Fruit fly (Drosophila melanogaster) whole organism, embryonic: ENCODE measurements around the gene Rab30.
A peak's percentile ranks its signal among the peaks of the same experiment; 100 is the strongest.

Experiments
- Asciz ChIP-seq: fragments of 200-800 bp; sonication (Bioruptor generic); optimal IDR thresholded peaks from 2 replicates; lab custom pipeline; 2017; ENCODE audit warnings: missing biosample characterization, mild to moderate bottlenecking, missing genetic modification characterization, missing genetic modification reagents
- C15 ChIP-seq: fragments of 200-800 bp; sonication (Bioruptor generic); IDR thresholded peaks from 3 replicates; pipeline ENCODE4 v1.3.6; 2022; ENCODE audit warnings: missing biosample characterization, missing genetic modification characterization
- CG11398 ChIP-seq: fragments of 200-800 bp; sonication (Bioruptor generic); optimal IDR thresholded peaks from 2 replicates; lab custom pipeline; 2016; ENCODE audit warnings: missing biosample characterization, missing genetic modification characterization
- CG11695 ChIP-seq: fragments of 200-800 bp; sonication (Bioruptor generic); IDR thresholded peaks from 3 replicates; pipeline ENCODE4 v1.3.6; 2022; ENCODE audit warnings: missing biosample characterization, missing genetic modification characterization
- CG11696 ChIP-seq: fragments of 200-800 bp; sonication (Bioruptor generic); IDR thresholded peaks from 2 replicates; pipeline ENCODE4 v1.3.6; 2022; ENCODE audit warnings: missing biosample characterization, missing genetic modification characterization
- CG12769 ChIP-seq: fragments of 200-800 bp; sonication (Bioruptor generic); optimal IDR thresholded peaks from 2 replicates; lab custom pipeline; 2019; ENCODE audit warnings: missing biosample characterization, mild to moderate bottlenecking, missing genetic modification characterization, moderate library complexity
- CG13775 ChIP-seq: fragments of 200-800 bp; sonication (Bioruptor generic); optimal IDR thresholded peaks from 3 replicates; lab custom pipeline; 2017; ENCODE audit warnings: missing biosample characterization, mild to moderate bottlenecking, missing genetic modification characterization
- CG14965 ChIP-seq: fragments of 200-800 bp; sonication (Bioruptor generic); optimal IDR thresholded peaks from 2 replicates; lab custom pipeline; 2016; ENCODE audit warnings: missing biosample characterization, missing genetic modification characterization, borderline replicate concordance
- CG1529 ChIP-seq: fragments of 200-800 bp; sonication (Bioruptor generic); optimal IDR thresholded peaks from 3 replicates; lab custom pipeline; 2018; ENCODE audit warnings: missing biosample characterization, missing genetic modification characterization
- CG16813 ChIP-seq: fragments of 200-800 bp; sonication (Bioruptor generic); IDR thresholded peaks from 3 replicates; pipeline ENCODE4 v1.3.6; 2022; ENCODE audit warnings: missing biosample characterization, missing genetic modification characterization; ENCODE audit not compliant: partially characterized antibody
- CG16815 ChIP-seq: fragments of 200-800 bp; sonication (Bioruptor generic); optimal IDR thresholded peaks from 3 replicates; lab custom pipeline; 2017; ENCODE audit warnings: missing biosample characterization, mild to moderate bottlenecking, missing genetic modification characterization
- CG1832 ChIP-seq: fragments of 200-800 bp; sonication (Bioruptor generic); optimal IDR thresholded peaks from 2 replicates; lab custom pipeline; 2017; ENCODE audit warnings: missing biosample characterization, mild to moderate bottlenecking, missing genetic modification characterization, inconsistent platforms
- CG18476 ChIP-seq: fragments of 200-800 bp; sonication (Bioruptor generic); optimal IDR thresholded peaks from 2 replicates; lab custom pipeline; 2016; ENCODE audit warnings: missing biosample characterization, mild to moderate bottlenecking, missing genetic modification characterization
- CG2116 ChIP-seq: fragments of 200-800 bp; sonication (Bioruptor generic); optimal IDR thresholded peaks from 3 replicates; lab custom pipeline; 2018; ENCODE audit warnings: missing biosample characterization, mild to moderate bottlenecking, missing genetic modification characterization
- CG4730 ChIP-seq: fragments of 200-800 bp; sonication (Bioruptor generic); IDR thresholded peaks from 2 replicates; pipeline ENCODE4 v1.3.6; 2022; ENCODE audit warnings: missing biosample characterization, missing genetic modification characterization
- CG6175 ChIP-seq: fragments of 200-800 bp; sonication (Bioruptor generic); IDR thresholded peaks from 3 replicates; pipeline ENCODE4 v1.3.6; 2022; ENCODE audit warnings: missing biosample characterization, missing genetic modification characterization
- CG6654 ChIP-seq: fragments of 200-800 bp; sonication (Bioruptor generic); optimal IDR thresholded peaks from 2 replicates; lab custom pipeline; 2017; ENCODE audit warnings: missing biosample characterization, mild to moderate bottlenecking, missing genetic modification characterization
- CG6683 ChIP-seq: fragments of 200-800 bp; sonication (Bioruptor generic); optimal IDR thresholded peaks from 2 replicates; lab custom pipeline; 2017; ENCODE audit warnings: missing biosample characterization, mild to moderate bottlenecking, missing genetic modification characterization, missing genetic modification reagents
- CG7372 ChIP-seq: fragments of 200-800 bp; sonication (Bioruptor generic); IDR thresholded peaks from 2 replicates; pipeline ENCODE4 v1.3.6; 2022; ENCODE audit warnings: missing biosample characterization, missing genetic modification characterization
- CG8924 ChIP-seq: fragments of 200-800 bp; optimal IDR thresholded peaks from 3 replicates; lab custom pipeline; 2019; ENCODE audit warnings: missing biosample characterization, mild to moderate bottlenecking, missing genetic modification characterization, moderate library complexity
- CG9876 ChIP-seq: fragments of 200-800 bp; sonication (Bioruptor generic); optimal IDR thresholded peaks from 2 replicates; lab custom pipeline; 2016; ENCODE audit warnings: missing biosample characterization, missing genetic modification characterization
- CoRest ChIP-seq: fragments of 200-800 bp; sonication (Bioruptor generic); optimal IDR thresholded peaks from 3 replicates; lab custom pipeline; 2018; ENCODE audit warnings: missing biosample characterization, mild to moderate bottlenecking, missing genetic modification characterization, moderate library complexity
- Dad ChIP-seq: fragments of 200-800 bp; sonication (Bioruptor generic); optimal IDR thresholded peaks from 3 replicates; lab custom pipeline; 2016; ENCODE audit warnings: missing biosample characterization, missing genetic modification characterization
- E2f1 ChIP-seq: fragments of 200-800 bp; sonication (Bioruptor generic); IDR thresholded peaks from 2 replicates; pipeline ENCODE4 v1.3.6; 2022; ENCODE audit warnings: missing biosample characterization, missing genetic modification characterization
- Elba2 ChIP-seq: fragments of 200-800 bp; sonication (Bioruptor generic); optimal IDR thresholded peaks from 3 replicates; lab custom pipeline; 2016; ENCODE audit warnings: missing biosample characterization, missing genetic modification characterization
- Gug ChIP-seq: fragments of 200-800 bp; sonication (Bioruptor generic); IDR thresholded peaks from 4 replicates; pipeline ENCODE4 v1.3.6; 2022; ENCODE audit warnings: missing biosample characterization, missing genetic modification characterization
- Hmr ChIP-seq: fragments of 200-800 bp; sonication (Bioruptor generic); optimal IDR thresholded peaks from 3 replicates; lab custom pipeline; 2017; ENCODE audit warnings: mild to moderate bottlenecking, missing biosample characterization, missing genetic modification reagents, missing genetic modification characterization
- Meics ChIP-seq: fragments of 200-800 bp; sonication (Bioruptor generic); optimal IDR thresholded peaks from 2 replicates; lab custom pipeline; 2017; ENCODE audit warnings: missing biosample characterization, mild to moderate bottlenecking, missing genetic modification characterization
- Nf-YB ChIP-seq: fragments of 200-800 bp; sonication (Bioruptor generic); optimal IDR thresholded peaks from 3 replicates; lab custom pipeline; 2019; ENCODE audit warnings: missing biosample characterization, mild to moderate bottlenecking, missing genetic modification characterization, moderate library complexity
- Poxn ChIP-seq: fragments of 200-800 bp; sonication (Bioruptor generic); IDR thresholded peaks from 2 replicates; pipeline ENCODE4 v1.3.6; 2022; ENCODE audit warnings: missing biosample characterization, missing genetic modification characterization
- Rfx ChIP-seq: fragments of 200-800 bp; sonication (Bioruptor generic); IDR thresholded peaks from 2 replicates; pipeline ENCODE4 v1.3.6; 2022; ENCODE audit warnings: missing biosample characterization, missing genetic modification characterization
- Side ChIP-seq: fragments of 200-800 bp; sonication (Bioruptor generic); optimal IDR thresholded peaks from 2 replicates; lab custom pipeline; 2016; ENCODE audit warnings: missing biosample characterization, missing genetic modification characterization
- Sry-β ChIP-seq: fragments of 200-800 bp; sonication (Bioruptor generic); optimal IDR thresholded peaks from 2 replicates; lab custom pipeline; 2018; ENCODE audit warnings: missing biosample characterization, mild to moderate bottlenecking, missing genetic modification characterization, moderate library complexity
- TFAM ChIP-seq: fragments of 200-800 bp; sonication (Bioruptor generic); optimal IDR thresholded peaks from 2 replicates; lab custom pipeline; 2017; ENCODE audit warnings: missing biosample characterization, missing genetic modification characterization, inconsistent platforms
- aop ChIP-seq: fragments of 200-800 bp; sonication (Bioruptor generic); IDR thresholded peaks from 2 replicates; pipeline ENCODE4 v1.3.6; 2022; ENCODE audit warnings: missing biosample characterization, missing genetic modification characterization
- bigmax ChIP-seq: fragments of 200-800 bp; sonication (Bioruptor generic); optimal IDR thresholded peaks from 2 replicates; lab custom pipeline; 2018; ENCODE audit warnings: missing biosample characterization, mild to moderate bottlenecking, missing genetic modification characterization
- danr ChIP-seq: fragments of 200-800 bp; sonication (Bioruptor generic); IDR thresholded peaks from 2 replicates; pipeline ENCODE4 v1.3.6; 2022; ENCODE audit warnings: missing biosample characterization, missing genetic modification characterization
- eyg ChIP-seq: fragments of 200-800 bp; sonication (Bioruptor generic); optimal IDR thresholded peaks from 3 replicates; lab custom pipeline; 2016; ENCODE audit warnings: missing biosample characterization, missing genetic modification characterization
- gcm ChIP-seq: fragments of 200-800 bp; sonication (Bioruptor generic); optimal IDR thresholded peaks from 2 replicates; lab custom pipeline; 2019; ENCODE audit warnings: missing biosample characterization, mild to moderate bottlenecking, missing genetic modification characterization, moderate library complexity
- gcm2 ChIP-seq: fragments of 200-800 bp; sonication (Bioruptor generic); optimal IDR thresholded peaks from 2 replicates; lab custom pipeline; 2016; ENCODE audit warnings: missing biosample characterization, missing genetic modification characterization
- hkb ChIP-seq, 2 experiments: fragments of 200-800 bp in 1 of 2; fragments of >200 bp in 1 of 2; sonication (Bioruptor generic) in 1 of 2; IDR thresholded peaks in 1 of 2; optimal IDR thresholded peaks in 1 of 2; 2 replicates each; pipeline versions ENCODE4 v1.3.6 to Lab custom; 2017 to 2022; ENCODE audit warnings: missing biosample characterization in 1 of 2, missing genetic modification characterization in 1 of 2
- lbe ChIP-seq: fragments of 200-800 bp; sonication (Bioruptor generic); optimal IDR thresholded peaks from 2 replicates; lab custom pipeline; 2016; ENCODE audit warnings: missing biosample characterization, mild to moderate bottlenecking, missing genetic modification characterization
- nau ChIP-seq: fragments of 200-800 bp; sonication (Bioruptor generic); optimal IDR thresholded peaks from 3 replicates; lab custom pipeline; 2017; ENCODE audit warnings: missing biosample characterization, mild to moderate bottlenecking, missing genetic modification characterization, missing genetic modification reagents
- phol ChIP-seq: fragments of 200-800 bp; sonication (Bioruptor generic); optimal IDR thresholded peaks from 3 replicates; lab custom pipeline; 2018; ENCODE audit warnings: missing biosample characterization, mild to moderate bottlenecking, missing genetic modification characterization, moderate library complexity
- pita ChIP-seq: fragments of 200-800 bp; sonication (Bioruptor generic); optimal IDR thresholded peaks from 2 replicates; lab custom pipeline; 2017; ENCODE audit warnings: missing biosample characterization, mild to moderate bottlenecking, missing genetic modification characterization
- pum ChIP-seq: fragments of 200-800 bp; sonication (Bioruptor generic); optimal IDR thresholded peaks from 2 replicates; lab custom pipeline; 2016; ENCODE audit warnings: missing biosample characterization, missing genetic modification characterization
- ranshi ChIP-seq: fragments of 200-800 bp; sonication (Bioruptor generic); IDR thresholded peaks from 2 replicates; pipeline ENCODE4 v1.3.6; 2022; ENCODE audit warnings: missing biosample characterization, missing genetic modification characterization
- seq ChIP-seq: fragments of 200-800 bp; sonication (Bioruptor generic); IDR thresholded peaks from 2 replicates; pipeline ENCODE4 v1.3.6; 2022; ENCODE audit warnings: missing biosample characterization, missing genetic modification characterization
- sisA ChIP-seq: fragments of 200-800 bp; sonication (Bioruptor generic); IDR thresholded peaks from 2 replicates; pipeline ENCODE4 v1.3.6; 2022; ENCODE audit warnings: missing biosample characterization, missing genetic modification characterization
- sr ChIP-seq: fragments of 200-800 bp; sonication (Bioruptor generic); IDR thresholded peaks from 3 replicates; pipeline ENCODE4 v1.3.6; 2022; ENCODE audit warnings: missing biosample characterization, missing genetic modification characterization
- tap ChIP-seq: fragments of 200-800 bp; optimal IDR thresholded peaks from 3 replicates; lab custom pipeline; 2019; ENCODE audit warnings: missing biosample characterization, mild to moderate bottlenecking, missing genetic modification characterization, moderate library complexity
- yki ChIP-seq: fragments of >200 bp; optimal IDR thresholded peaks from 3 replicates; lab custom pipeline; 2018

Gene Rab30

dm6 chr2L:7073011-7073410 lies 40.6 kb upstream of the Rab30 start (continued):
- TF ChIP-seq phol (tag; lab: Kevin White, UChicago): peak; percentile 37
- TF ChIP-seq Rfx (GFP tag; lab: Robert Waterston, UW): no peak
- no peak for TF ChIP-seq eyg (GFP tag; lab: Kevin White, UChicago)
- TF ChIP-seq CG18476: no peak
- TF ChIP-seq sisA: peak; percentile 13; the same call in 1 of the 2 replicates
- TF ChIP-seq CG1529: no peak
- TF ChIP-seq sr (GFP tag; lab: Robert Waterston, UW): no peak
- no peak for TF ChIP-seq lbe
- TF ChIP-seq CG12769: no peak
- TF ChIP-seq hkb (optimal IDR thresholded peaks at IDR 0.05; lab: Kevin White, UChicago): no peak
- 0 out of 2 replicates have a peak, but pooled peaks have one; percentile 31 for TF ChIP-seq hkb (GFP tag; IDR thresholded peaks at IDR 0.05; lab: Robert Waterston, UW)
- no peak for TF ChIP-seq CG6654
- TF ChIP-seq CG11398: no peak
- TF ChIP-seq CG7372 (GFP tag; lab: Robert Waterston, UW): no peak
- TF ChIP-seq danr: no peak
- no peak for TF ChIP-seq CG14965 (GFP tag; lab: Kevin White, UChicago)
- no peak for TF ChIP-seq Nf-YB
- TF ChIP-seq CG8924 (tag; lab: Kevin White, UChicago): no peak
- no peak for TF ChIP-seq ranshi (GFP tag; lab: Robert Waterston, UW)
- no peak for TF ChIP-seq Side (GFP tag; lab: Kevin White, UChicago)
- 0 out of 2 replicates have a peak, but pooled peaks have one; percentile 23 for TF ChIP-seq E2f1
- TF ChIP-seq Dad (GFP tag; lab: Kevin White, UChicago): no peak
- TF ChIP-seq CG11695: no peak
- TF ChIP-seq yki (lab: Kevin White, UChicago): no peak
- TF ChIP-seq nau (GFP tag; lab: Kevin White, UChicago): no peak
- TF ChIP-seq CoRest: peak; percentile 5
- TF ChIP-seq CG9876 (GFP tag; lab: Kevin White, UChicago): no peak
- TF ChIP-seq Asciz (GFP tag; lab: Kevin White, UChicago): no peak
- no peak for TF ChIP-seq CG11696
- no peak for TF ChIP-seq CG1832 (GFP tag; lab: Kevin White, UChicago)
- no peak for TF ChIP-seq Meics (GFP tag; lab: Kevin White, UChicago)
- TF ChIP-seq Elba2 (GFP tag; lab: Kevin White, UChicago): no peak
- no peak for TF ChIP-seq gcm (GFP tag; lab: Kevin White, UChicago)
- TF ChIP-seq Sry-β (GFP tag; lab: Kevin White, UChicago): no peak
- no peak for TF ChIP-seq CG16815 (GFP tag; lab: Kevin White, UChicago)
- TF ChIP-seq gcm2 (GFP tag; lab: Kevin White, UChicago): no peak
- TF ChIP-seq CG4730 (GFP tag; lab: Robert Waterston, UW): no peak
- no peak for TF ChIP-seq aop (GFP tag; lab: Robert Waterston, UW)
- TF ChIP-seq CG6683 (GFP tag; lab: Kevin White, UChicago): no peak
- TF ChIP-seq CG2116: no peak
- no peak for TF ChIP-seq seq (GFP tag; lab: Robert Waterston, UW)
- TF ChIP-seq Gug (GFP tag; lab: Robert Waterston, UW): no peak
- TF ChIP-seq TFAM (GFP tag; lab: Kevin White, UChicago): no peak
- no peak for TF ChIP-seq C15 (GFP tag; lab: Robert Waterston, UW)
- no peak for TF ChIP-seq bigmax
- no peak for TF ChIP-seq CG6175 (GFP tag; lab: Robert Waterston, UW)
- TF ChIP-seq pum (GFP tag; lab: Kevin White, UChicago): peak; percentile 6
- TF ChIP-seq pita (GFP tag; lab: Kevin White, UChicago): no peak
- no peak for TF ChIP-seq tap (tag; lab: Kevin White, UChicago)
- no peak for TF ChIP-seq CG13775 (GFP tag; lab: Kevin White, UChicago)
- peak; percentile 25 for TF ChIP-seq Hmr (GFP tag; lab: Kevin White, UChicago)
- TF ChIP-seq CG16813 (GFP tag; lab: Robert Waterston, UW): no peak
- no peak for TF ChIP-seq Poxn (GFP tag; lab: Robert Waterston, UW)
